Worm (Caenorhabditis elegans): ENCODE results near the gene Y6E2A.5.
"Not testable (repeated sequence)": the region's sequence is repeated elsewhere in the genome, so short reads cannot be mapped to it uniquely, and the experiment has no call there.

DNA sequence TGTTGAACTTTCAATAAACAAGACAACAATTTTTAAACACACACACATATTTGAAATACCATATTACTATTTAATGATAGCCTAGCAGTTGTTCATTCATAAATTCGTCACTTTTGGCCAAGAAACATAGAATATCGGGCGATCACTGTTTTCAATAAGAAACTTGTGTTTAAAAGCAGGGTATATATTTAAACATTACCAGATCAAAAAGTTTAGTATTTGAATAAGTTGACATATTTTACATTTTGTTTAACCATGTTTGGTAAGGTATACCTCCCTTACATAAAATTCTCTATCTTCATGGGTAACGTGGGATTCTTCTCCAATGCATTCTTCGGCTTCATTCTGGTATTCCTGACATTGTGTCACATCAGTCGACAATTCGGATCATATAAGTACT is 36.3 kb upstream of the Y6E2A.5 start, which contains the start of gene str-8:
- not testable (repeated sequence) for TF ChIP-seq tbx-11 (GFP tag; IDR thresholded peaks at IDR 0.05); ets-7 (tag; optimal IDR thresholded peaks at IDR 0.05); hnd-1 (tag; optimal IDR thresholded peaks at IDR 0.05); tra-4 (tag; optimal IDR thresholded peaks at IDR 0.05); ama-1 (optimal IDR thresholded peaks at IDR 0.05); aly-1 (tag; optimal IDR thresholded peaks at IDR 0.05); B0310.2 (tag; optimal IDR thresholded peaks at IDR 0.05); hmg-4 (GFP tag; optimal IDR thresholded peaks at IDR 0.05)
